Worm (Caenorhabditis elegans) whole organism, young adult: ENCODE results near the gene hadb-1.

Experiments used
- B0019.2 ChIP-seq: fragments of 200-800 bp; sonication (Bioruptor generic); conservative IDR thresholded peaks from 2 replicates; pipeline ENCODE4 v1.3.6; 2022; ENCODE audit warnings: missing genetic modification reagents, missing genetic modification characterization, missing compliant biosample characterization
- F23B12.7 ChIP-seq: sonication (generic microtip); optimal IDR thresholded peaks from 2 replicates; lab custom pipeline; 2017; ENCODE audit warnings: missing genetic modification characterization, mild to moderate bottlenecking, missing compliant biosample characterization, antibody characterized with exemption, moderate library complexity; ENCODE audit not compliant: insufficient read depth
- madf-8 ChIP-seq: fragments of 200-800 bp; sonication (Bioruptor generic); conservative IDR thresholded peaks from 2 replicates; pipeline ENCODE4 v1.3.6; 2022; ENCODE audit warnings: missing genetic modification reagents, missing genetic modification characterization, missing compliant biosample characterization
- unc-130 ChIP-seq: sonication (generic microtip); optimal IDR thresholded peaks from 2 replicates; lab custom pipeline; 2016; ENCODE audit warnings: missing genetic modification reagents, missing genetic modification characterization, missing compliant biosample characterization
- ztf-26 ChIP-seq: sonication (generic microtip); optimal IDR thresholded peaks from 2 replicates; lab custom pipeline; 2017; ENCODE audit warnings: missing genetic modification characterization, missing compliant biosample characterization

DNA sequence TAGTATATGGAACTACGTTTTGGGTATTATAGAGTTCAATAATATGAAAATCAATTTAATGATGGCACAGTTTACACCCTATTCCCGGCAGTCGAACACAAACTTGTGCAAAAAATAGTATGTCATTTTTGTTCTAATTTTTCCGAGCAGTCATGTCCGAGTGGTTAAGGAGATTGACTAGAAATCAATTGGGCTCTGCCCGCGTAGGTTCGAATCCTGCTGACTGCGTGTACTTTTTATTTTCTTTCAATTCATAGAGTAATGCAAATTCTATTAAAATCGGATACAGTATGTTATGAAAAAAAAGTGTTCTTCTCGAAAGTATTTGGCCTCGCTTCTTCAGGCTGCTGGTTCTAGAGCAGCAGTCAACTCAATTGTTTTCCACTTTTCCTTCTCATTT lies 42.3 kb downstream of the hadb-1 start:
- TF ChIP-seq madf-8 (GFP tag; lab: Robert Waterston, UW) (no peak), F23B12.7 (peak; percentile 39), ztf-26 (no peak), unc-130 (GFP tag; lab: Kevin White, UChicago) (no peak), B0019.2 (GFP tag; lab: Robert Waterston, UW) (no peak)
